Comparison of ENCODE assay signal across 2 fruit fly cellular contexts in the genomic region with DNA sequence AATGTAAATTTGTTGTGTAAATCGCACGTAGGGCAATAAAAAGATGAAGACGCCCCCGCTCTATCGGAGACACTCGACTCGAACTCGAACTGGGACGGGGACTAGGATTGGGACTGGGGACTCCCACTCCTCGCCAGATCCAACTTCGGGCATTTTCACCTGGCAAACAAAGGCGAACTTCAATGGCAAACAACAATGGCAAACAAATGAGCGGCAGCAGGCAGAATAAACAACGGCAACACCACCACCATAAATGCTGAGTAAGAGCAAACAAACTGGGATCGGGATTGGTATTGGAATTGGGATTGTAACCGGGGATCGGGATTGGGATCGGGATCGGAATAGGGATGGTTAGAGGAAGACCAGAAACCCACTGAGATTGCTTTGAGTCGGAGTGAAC.
TF ChIP-seq lines count a peak whose summit lies in the region.

No protein-coding gene starts in this region.

TF ChIP-seq in whole organism, embryonic, 481 proteins besides CTCF, POLR2A, EP300 and RAD21 (continued from another document and continues in another):
- TF ChIP-seq Awh (GFP tag; IDR thresholded peaks at IDR 0.05; lab: Robert Waterston, UW) (0 out of 2 replicates have a peak, but pooled peaks have one; percentile 29), CG11723 (GFP tag; optimal IDR thresholded peaks at IDR 0.05; lab: Kevin White, UChicago) (peak; percentile 22), CG10431 (GFP tag; optimal IDR thresholded peaks at IDR 0.05; lab: Kevin White, UChicago) (peak; percentile 31), CG32532 (GFP tag; IDR thresholded peaks at IDR 0.05; lab: Robert Waterston, UW) (no peak), gt (GFP tag; IDR thresholded peaks at IDR 0.05; lab: Robert Waterston, UW) (no peak), Lpt (GFP tag; optimal IDR thresholded peaks at IDR 0.05; lab: Kevin White, UChicago) (no peak), sens (GFP tag; lab: Kevin White, UChicago) (peak; percentile 85), CG14050 (GFP tag; IDR thresholded peaks at IDR 0.05; lab: Robert Waterston, UW) (no peak), pb (GFP tag; optimal IDR thresholded peaks at IDR 0.05; lab: Kevin White, UChicago) (peak; percentile 15), mirr (GFP tag; optimal IDR thresholded peaks at IDR 0.05; lab: Kevin White, UChicago) (no peak), zf30C (GFP tag; optimal IDR thresholded peaks at IDR 0.05; lab: Kevin White, UChicago) (no peak), CG1024 (GFP tag; IDR thresholded peaks at IDR 0.05; lab: Robert Waterston, UW) (no peak), CG1792 (GFP tag; optimal IDR thresholded peaks at IDR 0.05; lab: Kevin White, UChicago) (no peak), Xrp1 (GFP tag; IDR thresholded peaks at IDR 0.05; lab: Robert Waterston, UW) (peak; percentile 67), CG10959 (GFP tag; IDR thresholded peaks at IDR 0.05; lab: Robert Waterston, UW) (peak; percentile 17; the same call in 1 of the 2 replicates), CG4328 (GFP tag; optimal IDR thresholded peaks at IDR 0.05; lab: Kevin White, UChicago) (peak; percentile 41), CG12071 (GFP tag; optimal IDR thresholded peaks at IDR 0.05; lab: Kevin White, UChicago) (peak; percentile 26), D19A (tag; optimal IDR thresholded peaks at IDR 0.05; lab: Kevin White, UChicago) (peak; percentile 21), lov (optimal IDR thresholded peaks at IDR 0.05; lab: Kevin White, UChicago) (no peak), lov (GFP tag; IDR thresholded peaks at IDR 0.05; lab: Robert Waterston, UW) (peak; percentile 71; the same call in 2 of the 3 replicates), Camta (GFP tag; optimal IDR thresholded peaks at IDR 0.05; lab: Kevin White, UChicago) (peak; percentile 26), CG13123 (GFP tag; optimal IDR thresholded peaks at IDR 0.05; lab: Kevin White, UChicago) (peak; percentile 14), CG8089 (GFP tag; optimal IDR thresholded peaks at IDR 0.05; lab: Kevin White, UChicago) (peak; percentile 62), Trl (optimal IDR thresholded peaks at IDR 0.05; lab: Kevin White, UChicago) (no peak), Trl (GFP tag; optimal IDR thresholded peaks at IDR 0.05; lab: Kevin White, UChicago) (peak; percentile 41), bab2 (GFP tag; optimal IDR thresholded peaks at IDR 0.05; lab: Kevin White, UChicago) (peak; percentile 53), jigr1 (GFP tag; IDR thresholded peaks at IDR 0.05; lab: Robert Waterston, UW) (no peak), CG11085 (GFP tag; IDR thresholded peaks at IDR 0.05; lab: Robert Waterston, UW) (no peak), CG17186 (GFP tag; optimal IDR thresholded peaks at IDR 0.05; lab: Kevin White, UChicago) (peak; percentile 29), CHES-1-like (GFP tag; optimal IDR thresholded peaks at IDR 0.05; lab: Kevin White, UChicago) (peak; percentile 8), Spps (tag; optimal IDR thresholded peaks at IDR 0.05; lab: Kevin White, UChicago) (peak; percentile 23), CG12219 (GFP tag; optimal IDR thresholded peaks at IDR 0.05; lab: Kevin White, UChicago) (peak; percentile 25), fd102C (GFP tag; optimal IDR thresholded peaks at IDR 0.05; lab: Kevin White, UChicago) (peak; percentile 47), CG14710 (tag; optimal IDR thresholded peaks at IDR 0.05; lab: Kevin White, UChicago) (peak; percentile 55), Vsx1 (GFP tag; optimal IDR thresholded peaks at IDR 0.05; lab: Kevin White, UChicago) (peak; percentile 26), CG31365 (tag; optimal IDR thresholded peaks at IDR 0.05; lab: Kevin White, UChicago) (peak; percentile 9), rib (GFP tag; IDR thresholded peaks at IDR 0.05; lab: Robert Waterston, UW) (no peak), tgo (GFP tag; IDR thresholded peaks at IDR 0.05; lab: Robert Waterston, UW) (no peak), slou (GFP tag; optimal IDR thresholded peaks at IDR 0.05; lab: Kevin White, UChicago) (no peak), slp2 (GFP tag; optimal IDR thresholded peaks at IDR 0.05; lab: Kevin White, UChicago) (no peak), Oli (tag; optimal IDR thresholded peaks at IDR 0.05; lab: Kevin White, UChicago) (no peak), CG9727 (GFP tag; optimal IDR thresholded peaks at IDR 0.05; lab: Kevin White, UChicago) (peak; percentile 71), grau (tag; optimal IDR thresholded peaks at IDR 0.05; lab: Kevin White, UChicago) (no peak), CG17361 (GFP tag; IDR thresholded peaks at IDR 0.05; lab: Robert Waterston, UW) (no peak), Mad (GFP tag; optimal IDR thresholded peaks at IDR 0.05; lab: Kevin White, UChicago) (no peak), unpg (GFP tag; optimal IDR thresholded peaks at IDR 0.05; lab: Kevin White, UChicago) (peak; percentile 19), Mes4 (GFP tag; optimal IDR thresholded peaks at IDR 0.05; lab: Kevin White, UChicago) (peak; percentile 38), CG6654 (GFP tag; optimal IDR thresholded peaks at IDR 0.05; lab: Kevin White, UChicago) (no peak), CG8924 (tag; optimal IDR thresholded peaks at IDR 0.05; lab: Kevin White, UChicago) (peak; percentile 43), CG8290 (GFP tag; optimal IDR thresholded peaks at IDR 0.05; lab: Kevin White, UChicago) (peak; percentile 31), CG8290 (tag; optimal IDR thresholded peaks at IDR 0.05; lab: Kevin White, UChicago) (peak; percentile 3 to 21), wek (GFP tag; optimal IDR thresholded peaks at IDR 0.05; lab: Kevin White, UChicago) (peak; percentile 66), Hr3 (GFP tag; optimal IDR thresholded peaks at IDR 0.05; lab: Kevin White, UChicago) (no peak), CG12391 (tag; optimal IDR thresholded peaks at IDR 0.05; lab: Kevin White, UChicago) (peak; percentile 19), CG4707 (GFP tag; optimal IDR thresholded peaks at IDR 0.05; lab: Kevin White, UChicago) (peak; percentile 27), Ets65A (GFP tag; lab: Kevin White, UChicago) (no peak), CG11456 (GFP tag; IDR thresholded peaks at IDR 0.05; lab: Robert Waterston, UW) (no peak), repo (GFP tag; optimal IDR thresholded peaks at IDR 0.05; lab: Kevin White, UChicago) (peak; percentile 5), gsb-n (tag; optimal IDR thresholded peaks at IDR 0.05; lab: Kevin White, UChicago) (peak; percentile 55), CG12942 (GFP tag; optimal IDR thresholded peaks at IDR 0.05; lab: Kevin White, UChicago) (peak; percentile 32), Oaz (GFP tag; IDR thresholded peaks at IDR 0.05; lab: Robert Waterston, UW) (no peak), grn (GFP tag; optimal IDR thresholded peaks at IDR 0.05; lab: Kevin White, UChicago) (peak; percentile 29), CG15073 (GFP tag; optimal IDR thresholded peaks at IDR 0.05; lab: Kevin White, UChicago) (no peak), hb (GFP tag; IDR thresholded peaks at IDR 0.05; lab: Robert Waterston, UW; ENCODE audit: partially characterized antibody) (no peak), Sox100B (GFP tag; optimal IDR thresholded peaks at IDR 0.05; lab: Kevin White, UChicago) (peak; percentile 39)

TF ChIP-seq in whole organism, prepupa, 60 proteins besides CTCF, POLR2A, EP300 and RAD21 (continued from another document):
- no peak for TF ChIP-seq fd85E (GFP tag; optimal IDR thresholded peaks at IDR 0.05; lab: Kevin White, UChicago)
- TF ChIP-seq OdsH (GFP tag; optimal IDR thresholded peaks at IDR 0.05; lab: Kevin White, UChicago) = no peak
- no peak for TF ChIP-seq Gug (GFP tag; IDR thresholded peaks at IDR 0.05; lab: Robert Waterston, UW)
- peak; percentile 14 for TF ChIP-seq spab (GFP tag; optimal IDR thresholded peaks at IDR 0.05; lab: Kevin White, UChicago)
- TF ChIP-seq CG1621 (tag; optimal IDR thresholded peaks at IDR 0.05; lab: Kevin White, UChicago) = no peak
- peak; percentile 15 for TF ChIP-seq fd59A (GFP tag; optimal IDR thresholded peaks at IDR 0.05; lab: Kevin White, UChicago)
- TF ChIP-seq pdm3 (GFP tag; optimal IDR thresholded peaks at IDR 0.05; lab: Kevin White, UChicago) = no peak
- no peak for TF ChIP-seq Blimp-1 (GFP tag; optimal IDR thresholded peaks at IDR 0.05; lab: Kevin White, UChicago)
- no peak for TF ChIP-seq CG11294 (GFP tag; IDR thresholded peaks at IDR 0.05; lab: Robert Waterston, UW)
- TF ChIP-seq Met (GFP tag; optimal IDR thresholded peaks at IDR 0.05; lab: Kevin White, UChicago) = no peak
- TF ChIP-seq CG6792 (GFP tag; optimal IDR thresholded peaks at IDR 0.05; lab: Kevin White, UChicago) = peak; percentile 16
- TF ChIP-seq CG3919 (GFP tag; optimal IDR thresholded peaks at IDR 0.05; lab: Kevin White, UChicago) = peak; percentile 11
- TF ChIP-seq Eip78C (GFP tag; lab: Kevin White, UChicago) = peak; percentile 85
- no peak for TF ChIP-seq Sox14 (GFP tag; optimal IDR thresholded peaks at IDR 0.05; lab: Kevin White, UChicago)
- TF ChIP-seq CG4318 (GFP tag; optimal IDR thresholded peaks at IDR 0.05; lab: Kevin White, UChicago) = no peak
- peak; percentile 94 for TF ChIP-seq fkh (GFP tag; optimal IDR thresholded peaks at IDR 0.05; lab: Kevin White, UChicago)
- TF ChIP-seq ss (GFP tag; optimal IDR thresholded peaks at IDR 0.05; lab: Kevin White, UChicago) = peak in 1 of 2 experiments; percentile 36
- no peak for TF ChIP-seq Hr38 (GFP tag; optimal IDR thresholded peaks at IDR 0.05; lab: Kevin White, UChicago)
- TF ChIP-seq vri (GFP tag; optimal IDR thresholded peaks at IDR 0.05; lab: Kevin White, UChicago) = no peak
- TF ChIP-seq svp (GFP tag; lab: Kevin White, UChicago) = peak; percentile 36
- TF ChIP-seq Hr4 (GFP tag; optimal IDR thresholded peaks at IDR 0.05; lab: Kevin White, UChicago) = no peak
- no peak for TF ChIP-seq net (GFP tag; optimal IDR thresholded peaks at IDR 0.05; lab: Kevin White, UChicago)
